Worm (Caenorhabditis elegans) whole organism, L3 larva: ENCODE results near the gene osm-11.

ENCODE experiments used
- ZK546.5 ChIP-seq: sonication (generic microtip); optimal IDR thresholded peaks from 2 replicates; lab custom pipeline; 2017; ENCODE audit warnings: missing biosample characterization, missing genetic modification characterization
- aly-2 ChIP-seq: fragments of 150-350 bp; optimal IDR thresholded peaks from 2 replicates; lab custom pipeline; 2014; ENCODE audit warnings: missing biosample characterization, missing genetic modification characterization
- ama-1 ChIP-seq: fragments of 150-350 bp; optimal IDR thresholded peaks from 2 replicates; lab custom pipeline; 2018
- ceh-16 ChIP-seq: sonication (generic microtip); optimal IDR thresholded peaks from 2 replicates; lab custom pipeline; 2017; ENCODE audit warnings: missing biosample characterization, missing genetic modification characterization
- ceh-28 ChIP-seq: fragments of 150-350 bp; optimal IDR thresholded peaks from 2 replicates; lab custom pipeline; 2014; ENCODE audit warnings: missing biosample characterization, missing genetic modification reagents, missing genetic modification characterization
- ceh-82 ChIP-seq: fragments of 150-350 bp; optimal IDR thresholded peaks from 2 replicates; lab custom pipeline; 2014; ENCODE audit warnings: missing biosample characterization, missing genetic modification characterization
- ceh-9 ChIP-seq: sonication (generic microtip); optimal IDR thresholded peaks from 2 replicates; lab custom pipeline; 2018; ENCODE audit warnings: missing biosample characterization, missing genetic modification characterization
- daf-12 ChIP-seq: fragments of 150-350 bp; optimal IDR thresholded peaks from 2 replicates; lab custom pipeline; 2014; ENCODE audit warnings: missing biosample characterization, missing genetic modification reagents, missing genetic modification characterization
- egl-27 ChIP-seq: sonication (generic microtip); optimal IDR thresholded peaks from 4 replicates; lab custom pipeline; 2017; ENCODE audit warnings: missing biosample characterization, missing genetic modification reagents, missing genetic modification characterization
- egl-5 ChIP-seq: fragments of 150-350 bp; optimal IDR thresholded peaks from 2 replicates; lab custom pipeline; 2017; ENCODE audit warnings: missing biosample characterization, missing genetic modification reagents, missing genetic modification characterization, inconsistent platforms
- elt-1 ChIP-seq: fragments of 150-350 bp; optimal IDR thresholded peaks from 2 replicates; lab custom pipeline; 2014; ENCODE audit warnings: missing biosample characterization, missing genetic modification characterization
- elt-2 ChIP-seq: sonication (generic microtip); optimal IDR thresholded peaks from 2 replicates; lab custom pipeline; 2016; ENCODE audit warnings: missing genetic modification reagents, mild to moderate bottlenecking, missing genetic modification characterization, missing compliant biosample characterization
- elt-3 ChIP-seq, 3 experiments: fragments of 150-350 bp in 1 of 3; sonication (generic microtip) in 2 of 3; optimal IDR thresholded peaks; 2 replicates in 2 of 3; 4 replicates in 1 of 3; lab custom pipeline; 2014 to 2017; ENCODE audit warnings: missing biosample characterization in 3 of 3, missing genetic modification characterization in 3 of 3
- eor-1 ChIP-seq, 2 experiments: fragments of 150-350 bp; optimal IDR thresholded peaks; 2 replicates each; lab custom pipeline; 2014 to 2018; ENCODE audit warnings: missing biosample characterization in 2 of 2, missing genetic modification characterization in 2 of 2
- fos-1 ChIP-seq: fragments of 150-350 bp; optimal IDR thresholded peaks from 2 replicates; lab custom pipeline; 2014; ENCODE audit warnings: missing biosample characterization, missing genetic modification characterization
- lin-15B ChIP-seq: fragments of 150-350 bp; optimal IDR thresholded peaks from 2 replicates; lab custom pipeline; 2014; ENCODE audit warnings: missing biosample characterization, missing genetic modification characterization
- lin-39 ChIP-seq: fragments of 150-350 bp; optimal IDR thresholded peaks from 2 replicates; lab custom pipeline; 2018; ENCODE audit warnings: missing biosample characterization, missing genetic modification reagents, missing genetic modification characterization
- lsy-12 ChIP-seq: sonication (generic microtip); optimal IDR thresholded peaks from 2 replicates; lab custom pipeline; 2016; ENCODE audit warnings: mild to moderate bottlenecking, missing genetic modification characterization, missing compliant biosample characterization
- mdl-1 ChIP-seq: fragments of 150-350 bp; optimal IDR thresholded peaks from 2 replicates; lab custom pipeline; 2014; ENCODE audit warnings: missing biosample characterization, missing genetic modification characterization
- mml-1 ChIP-seq: fragments of 150-350 bp; sonication (generic microtip); optimal IDR thresholded peaks from 3 replicates; lab custom pipeline; 2014; ENCODE audit warnings: missing biosample characterization, missing genetic modification characterization
- nfya-1 ChIP-seq: sonication (generic microtip); optimal IDR thresholded peaks from 2 replicates; lab custom pipeline; 2017; ENCODE audit warnings: missing genetic modification characterization, mild to moderate bottlenecking, missing compliant biosample characterization, antibody characterized with exemption, moderate library complexity; ENCODE audit not compliant: insufficient read depth
- nhr-11 ChIP-seq: fragments of 150-350 bp; optimal IDR thresholded peaks from 2 replicates; lab custom pipeline; 2014; ENCODE audit warnings: missing biosample characterization, missing genetic modification characterization
- nhr-23 ChIP-seq: fragments of 150-350 bp; optimal IDR thresholded peaks from 2 replicates; lab custom pipeline; 2014; ENCODE audit warnings: missing biosample characterization, missing genetic modification reagents, missing genetic modification characterization
- nhr-237 ChIP-seq: fragments of 150-350 bp; optimal IDR thresholded peaks from 2 replicates; lab custom pipeline; 2014; ENCODE audit warnings: missing biosample characterization, missing genetic modification characterization
- nhr-25 ChIP-seq: sonication (generic microtip); optimal IDR thresholded peaks from 2 replicates; lab custom pipeline; 2017; ENCODE audit warnings: missing biosample characterization, missing genetic modification characterization
- nhr-28 ChIP-seq: fragments of 150-350 bp; optimal IDR thresholded peaks from 2 replicates; lab custom pipeline; 2014; ENCODE audit warnings: missing biosample characterization, missing genetic modification characterization
- nhr-43 ChIP-seq: sonication (generic microtip); optimal IDR thresholded peaks from 2 replicates; lab custom pipeline; 2016; ENCODE audit warnings: mild to moderate bottlenecking, missing genetic modification characterization, missing compliant biosample characterization; ENCODE audit not compliant: poor library complexity, severe bottlenecking
- nhr-76 ChIP-seq: fragments of 150-350 bp; sonication (generic microtip); optimal IDR thresholded peaks from 5 replicates; lab custom pipeline; 2014; ENCODE audit warnings: missing biosample characterization, missing genetic modification characterization
- nhr-77 ChIP-seq: fragments of 150-350 bp; optimal IDR thresholded peaks from 2 replicates; lab custom pipeline; 2014; ENCODE audit warnings: missing biosample characterization, missing genetic modification characterization
- pha-4 ChIP-seq: fragments of 150-350 bp; optimal IDR thresholded peaks from 2 replicates; lab custom pipeline; 2014; ENCODE audit warnings: missing biosample characterization, missing genetic modification reagents, missing genetic modification characterization
- pqm-1 ChIP-seq: fragments of 150-350 bp; optimal IDR thresholded peaks from 2 replicates; lab custom pipeline; 2017; ENCODE audit warnings: missing biosample characterization, missing genetic modification characterization, inconsistent platforms
- sea-2 ChIP-seq: fragments of 150-350 bp; sonication (generic microtip); optimal IDR thresholded peaks from 4 replicates; lab custom pipeline; 2014; ENCODE audit warnings: missing biosample characterization, missing genetic modification reagents, missing genetic modification characterization
- tbx-2 ChIP-seq: sonication (generic microtip); optimal IDR thresholded peaks from 2 replicates; lab custom pipeline; 2016; ENCODE audit warnings: mild to moderate bottlenecking, missing genetic modification characterization, missing compliant biosample characterization
- unc-39 ChIP-seq: sonication (generic microtip); optimal IDR thresholded peaks from 4 replicates; lab custom pipeline; 2017; ENCODE audit warnings: missing biosample characterization, missing genetic modification characterization
- zag-1 ChIP-seq: fragments of 150-350 bp; optimal IDR thresholded peaks from 2 replicates; lab custom pipeline; 2014; ENCODE audit warnings: missing biosample characterization, missing genetic modification characterization
- ztf-11 ChIP-seq: fragments of 150-350 bp; optimal IDR thresholded peaks from 2 replicates; lab custom pipeline; 2014; ENCODE audit warnings: missing biosample characterization, missing genetic modification characterization
- ztf-4 ChIP-seq: fragments of 150-350 bp; optimal IDR thresholded peaks from 2 replicates; lab custom pipeline; 2014; ENCODE audit warnings: missing biosample characterization, missing genetic modification characterization

The osm-11 gene

ce11 chrX:17391515-17391914 is 29.9 kb downstream of the osm-11 start, which contains the start of gene F10D7.5:
F10D7.5 (minus strand) TSS chrX:17391615.
- TF ChIP-seq nhr-77 (no peak), unc-39 (tag; lab: Kevin White, UChicago) (no peak), daf-12 (tag; lab: Kevin White, UChicago) (no peak), nfya-1 (tag; lab: Kevin White, UChicago) (no peak), elt-2 (tag; lab: Kevin White, UChicago) (no peak), nhr-25 (tag; lab: Kevin White, UChicago) (no peak), ceh-9 (tag; lab: Kevin White, UChicago) (no peak), egl-27 (tag; lab: Kevin White, UChicago) (no peak)

ce11 chrX:17390531-17390930 is 30.9 kb downstream of the osm-11 start:
- TF ChIP-seq mml-1 (tag; lab: Kevin White, UChicago) (no peak), ztf-4 (tag; lab: Kevin White, UChicago) (no peak), pha-4 (tag; lab: Kevin White, UChicago) (no peak), lin-15B (tag; lab: Kevin White, UChicago) (no peak), lin-39 (tag; lab: Kevin White, UChicago) (no peak), ZK546.5 (tag; lab: Kevin White, UChicago) (no peak), elt-1 (no peak), eor-1 (tag; optimal IDR thresholded peaks at IDR 0.05; lab: Kevin White, UChicago) (no peak), nhr-23 (tag; lab: Kevin White, UChicago) (no peak), unc-39 (tag; lab: Kevin White, UChicago) (no peak), fos-1 (tag; lab: Kevin White, UChicago) (no peak), nhr-28 (tag; lab: Kevin White, UChicago) (no peak), lsy-12 (no peak), egl-27 (tag; lab: Kevin White, UChicago) (no peak), nhr-76 (no peak), mdl-1 (tag; lab: Kevin White, UChicago) (no peak)

- TF ChIP-seq elt-2 (tag; lab: Kevin White, UChicago) (peak; percentile 25), nfya-1 (tag; lab: Kevin White, UChicago) (no peak), pqm-1 (tag; lab: Kevin White, UChicago) (peak; percentile 21), nhr-77 (no peak), pha-4 (tag; lab: Kevin White, UChicago) (peak; percentile 35)
- TF ChIP-seq, all 47 proteins: peak for 3
Observed at ce11 chrX:17386130-17386529, 35.3 kb downstream of the osm-11 start.

- TF ChIP-seq ama-1 (lab: Kevin White, UChicago), result no peak
- TF ChIP-seq ceh-82 (tag; lab: Kevin White, UChicago), result no peak
- TF ChIP-seq nhr-11 (tag; lab: Kevin White, UChicago), result peak; percentile 38
Observed at ce11 chrX:17385102-17385501, 36.3 kb downstream of the osm-11 start.

ce11 chrX:17384343-17384742 is 37.0 kb downstream of the osm-11 start:
- TF ChIP-seq pha-4 (tag; lab: Kevin White, UChicago), result no peak
- no peak for TF ChIP-seq lin-39 (tag; lab: Kevin White, UChicago)
- TF ChIP-seq nhr-43, result no peak
- TF ChIP-seq elt-1, result no peak
- no peak for TF ChIP-seq ceh-28 (tag; lab: Kevin White, UChicago)
- no peak for TF ChIP-seq eor-1 (tag; optimal IDR thresholded peaks at IDR 0.05; lab: Kevin White, UChicago)
- no peak for TF ChIP-seq pqm-1 (tag; lab: Kevin White, UChicago)
- TF ChIP-seq nhr-77, result no peak
- TF ChIP-seq nhr-76, result no peak
- TF ChIP-seq elt-3 (tag; optimal IDR thresholded peaks at IDR 0.05; lab: Kevin White, UChicago), result no peak
- no peak for TF ChIP-seq aly-2 (tag; lab: Kevin White, UChicago)
- TF ChIP-seq nhr-237, result no peak

ce11 chrX:17381975-17382374 is 39.4 kb downstream of the osm-11 start, which contains the start of gene F10D7.4:
F10D7.4 (minus strand) TSS chrX:17382075.
- no peak for TF ChIP-seq ceh-16 (tag; lab: Kevin White, UChicago)
- no peak for TF ChIP-seq elt-2 (tag; lab: Kevin White, UChicago)
- no peak for TF ChIP-seq mdl-1 (tag; lab: Kevin White, UChicago)
- TF ChIP-seq ama-1 (lab: Kevin White, UChicago), result no peak
- no peak for TF ChIP-seq tbx-2 (tag; lab: Kevin White, UChicago)
- no peak for TF ChIP-seq sea-2 (GFP tag; lab: Kevin White, UChicago)
- TF ChIP-seq eor-1 (tag; optimal IDR thresholded peaks at IDR 0.05; lab: Kevin White, UChicago), result no peak
- no peak for TF ChIP-seq lin-15B (tag; lab: Kevin White, UChicago)
- TF ChIP-seq ZK546.5 (tag; lab: Kevin White, UChicago), result no peak
- TF ChIP-seq pha-4 (tag; lab: Kevin White, UChicago), result no peak
- TF ChIP-seq ztf-11 (tag; lab: Kevin White, UChicago), result no peak
- no peak for TF ChIP-seq zag-1 (tag; lab: Kevin White, UChicago)
- no peak for TF ChIP-seq egl-5 (tag; lab: Kevin White, UChicago)
